Worm (Caenorhabditis elegans) whole organism, L1 larva: Measurements from ENCODE around the gene fbxb-55.

ENCODE experiments used
- C16A3.4 ChIP-seq: fragments of 150-350 bp; optimal IDR thresholded peaks from 2 replicates; lab custom pipeline; 2014; ENCODE audit warnings: missing biosample characterization, missing genetic modification characterization
- C34B4.2 ChIP-seq: sonication (generic microtip); optimal IDR thresholded peaks from 2 replicates; lab custom pipeline; 2017; ENCODE audit warnings: mild to moderate bottlenecking, missing genetic modification characterization, missing compliant biosample characterization
- F16B12.6 ChIP-seq: fragments of 150-350 bp; optimal IDR thresholded peaks from 2 replicates; lab custom pipeline; 2014; ENCODE audit warnings: missing biosample characterization, missing genetic modification characterization
- aha-1 ChIP-seq: fragments of 150-350 bp; optimal IDR thresholded peaks from 2 replicates; lab custom pipeline; 2014; ENCODE audit warnings: missing biosample characterization, missing genetic modification characterization
- alr-1 ChIP-seq: fragments of 200-800 bp; sonication (Bioruptor generic); optimal IDR thresholded peaks from 2 replicates; lab custom pipeline; 2018; ENCODE audit warnings: borderline replicate concordance, mild to moderate bottlenecking, missing genetic modification characterization, missing compliant biosample characterization
- aly-2 ChIP-seq: fragments of 150-350 bp; optimal IDR thresholded peaks from 2 replicates; lab custom pipeline; 2014; ENCODE audit warnings: missing biosample characterization, missing genetic modification characterization
- ceh-63 ChIP-seq: fragments of 200-800 bp; sonication (Bioruptor generic); optimal IDR thresholded peaks from 2 replicates; lab custom pipeline; 2018; ENCODE audit warnings: mild to moderate bottlenecking, missing genetic modification characterization, missing compliant biosample characterization
- ceh-8 ChIP-seq: fragments of 200-800 bp; sonication (Bioruptor generic); optimal IDR thresholded peaks from 2 replicates; lab custom pipeline; 2018; ENCODE audit warnings: mild to moderate bottlenecking, missing genetic modification characterization, moderate library complexity, missing compliant biosample characterization
- ceh-82 ChIP-seq, 3 experiments: fragments of 150-350 bp in 1 of 3; sonication (generic microtip) in 2 of 3; optimal IDR thresholded peaks; 2 replicates each; lab custom pipeline; 2014 to 2017; ENCODE audit warnings: missing biosample characterization in 3 of 3, missing genetic modification characterization in 3 of 3
- ceh-88 ChIP-seq: fragments of 200-800 bp; sonication (Bioruptor generic); IDR thresholded peaks from 2 replicates; pipeline ENCODE4 v1.3.6; 2022; ENCODE audit warnings: missing genetic modification characterization, missing compliant biosample characterization
- ces-1 ChIP-seq: fragments of 150-350 bp; optimal IDR thresholded peaks from 2 replicates; lab custom pipeline; 2014; ENCODE audit warnings: missing biosample characterization, missing genetic modification reagents, missing genetic modification characterization
- dpl-1 ChIP-seq, 3 experiments: fragments of 150-350 bp in 2 of 3; sonication (generic microtip) in 1 of 3; optimal IDR thresholded peaks; 2 replicates each; lab custom pipeline; 2014 to 2017; ENCODE audit warnings: missing biosample characterization in 3 of 3, missing genetic modification characterization in 3 of 3, missing genetic modification reagents in 3 of 3
- efl-1 ChIP-seq, 4 experiments: fragments of 150-350 bp; optimal IDR thresholded peaks in 3 of 4; peaks in 1 of 4; 1 replicate in 1 of 4; 2 replicates in 3 of 4; lab custom pipeline; 2014; ENCODE audit warnings: missing biosample characterization in 2 of 4, missing genetic modification characterization in 2 of 4, missing genetic modification reagents in 2 of 4
- efl-3 ChIP-seq: fragments of 200-800 bp; sonication (Bioruptor generic); optimal IDR thresholded peaks from 2 replicates; lab custom pipeline; 2018; ENCODE audit warnings: mild to moderate bottlenecking, missing genetic modification characterization, missing compliant biosample characterization
- egl-13 ChIP-seq: sonication (generic microtip); optimal IDR thresholded peaks from 2 replicates; lab custom pipeline; 2016; ENCODE audit warnings: missing genotype, missing genetic modification reagents, missing genetic modification characterization, missing compliant biosample characterization
- elt-3 ChIP-seq, 6 experiments: fragments of 150-350 bp in 1 of 6; sonication (generic microtip); optimal IDR thresholded peaks; 2 replicates each; lab custom pipeline; 2017 to 2018; ENCODE audit warnings: missing biosample characterization in 6 of 6, missing genetic modification characterization in 6 of 6, inconsistent platforms in 1 of 6
- fkh-4 ChIP-seq: sonication (generic microtip); optimal IDR thresholded peaks from 2 replicates; lab custom pipeline; 2016; ENCODE audit warnings: missing compliant biosample characterization, missing genetic modification characterization, borderline replicate concordance
- fkh-8 ChIP-seq: sonication (generic microtip); optimal IDR thresholded peaks from 2 replicates; lab custom pipeline; 2016; ENCODE audit warnings: mild to moderate bottlenecking, missing genetic modification characterization, missing compliant biosample characterization
- grh-1 ChIP-seq: fragments of 200-800 bp; sonication (Bioruptor generic); IDR thresholded peaks from 2 replicates; pipeline ENCODE4 v1.3.6; 2022; ENCODE audit warnings: missing genetic modification reagents, missing genetic modification characterization, missing compliant biosample characterization
- hlh-17 ChIP-seq: fragments of 200-800 bp; sonication (Bioruptor generic); optimal IDR thresholded peaks from 2 replicates; lab custom pipeline; 2018; ENCODE audit warnings: missing genetic modification characterization, mild to moderate bottlenecking, missing compliant biosample characterization, moderate library complexity, borderline replicate concordance
- hlh-4 ChIP-seq: sonication (generic microtip); optimal IDR thresholded peaks from 2 replicates; lab custom pipeline; 2016; ENCODE audit warnings: mild to moderate bottlenecking, missing genetic modification characterization, missing compliant biosample characterization
- irx-1 ChIP-seq: sonication (generic microtip); optimal IDR thresholded peaks from 2 replicates; lab custom pipeline; 2016; ENCODE audit warnings: missing genetic modification characterization, missing compliant biosample characterization
- isw-1 ChIP-seq: fragments of 200-800 bp; sonication (Bioruptor generic); IDR thresholded peaks from 2 replicates; pipeline ENCODE4 v1.3.6; 2022; ENCODE audit warnings: missing genetic modification characterization, missing compliant biosample characterization
- lin-13 ChIP-seq: fragments of 150-350 bp; optimal IDR thresholded peaks from 2 replicates; lab custom pipeline; 2014; ENCODE audit warnings: missing biosample characterization, missing genetic modification reagents, missing genetic modification characterization
- lin-14 ChIP-seq: fragments of 200-800 bp; sonication (Bioruptor generic); optimal IDR thresholded peaks from 2 replicates; lab custom pipeline; 2018; ENCODE audit warnings: mild to moderate bottlenecking, missing genetic modification characterization, moderate library complexity, missing compliant biosample characterization
- lin-35 ChIP-seq, 2 experiments: fragments of 150-350 bp; optimal IDR thresholded peaks; 2 replicates each; lab custom pipeline; 2014; ENCODE audit warnings: missing biosample characterization in 2 of 2, missing genetic modification characterization in 2 of 2, missing genetic modification reagents in 2 of 2
- lin-39 ChIP-seq: fragments of 150-350 bp; optimal IDR thresholded peaks from 2 replicates; lab custom pipeline; 2014; ENCODE audit warnings: missing biosample characterization, missing genetic modification reagents, missing genetic modification characterization
- lir-3 ChIP-seq: sonication (generic microtip); optimal IDR thresholded peaks from 2 replicates; lab custom pipeline; 2016; ENCODE audit warnings: mild to moderate bottlenecking, missing genetic modification characterization, moderate library complexity, missing compliant biosample characterization; ENCODE audit not compliant: poor library complexity
- mab-9 ChIP-seq: fragments of 200-800 bp; sonication (Bioruptor generic); IDR thresholded peaks from 2 replicates; pipeline ENCODE4 v1.3.6; 2022; ENCODE audit warnings: missing genetic modification reagents, missing genetic modification characterization, missing compliant biosample characterization
- mdl-1 ChIP-seq, 2 experiments: fragments of 150-350 bp; optimal IDR thresholded peaks; 2 replicates each; lab custom pipeline; 2014 to 2017; ENCODE audit warnings: missing biosample characterization in 2 of 2, missing genetic modification characterization in 2 of 2, inconsistent platforms in 1 of 2
- mef-2 ChIP-seq: fragments of 150-350 bp; optimal IDR thresholded peaks from 2 replicates; lab custom pipeline; 2014; ENCODE audit warnings: missing biosample characterization, missing genetic modification characterization
- mep-1 ChIP-seq: fragments of 150-350 bp; optimal IDR thresholded peaks from 2 replicates; lab custom pipeline; 2014; ENCODE audit warnings: missing biosample characterization, missing genetic modification characterization
- nhr-20 ChIP-seq: sonication (generic microtip); optimal IDR thresholded peaks from 2 replicates; lab custom pipeline; 2016; ENCODE audit warnings: mild to moderate bottlenecking, missing genetic modification characterization, missing compliant biosample characterization
- nhr-237 ChIP-seq: fragments of 150-350 bp; optimal IDR thresholded peaks from 2 replicates; lab custom pipeline; 2014; ENCODE audit warnings: missing biosample characterization, missing genetic modification characterization
- nhr-28 ChIP-seq: fragments of 150-350 bp; optimal IDR thresholded peaks from 2 replicates; lab custom pipeline; 2014; ENCODE audit warnings: missing biosample characterization, missing genetic modification characterization
- nhr-47 ChIP-seq: sonication (generic microtip); optimal IDR thresholded peaks from 2 replicates; lab custom pipeline; 2016; ENCODE audit warnings: mild to moderate bottlenecking, missing genetic modification characterization, moderate library complexity, missing compliant biosample characterization
- nhr-71 ChIP-seq: sonication (generic microtip); optimal IDR thresholded peaks from 2 replicates; lab custom pipeline; 2016; ENCODE audit warnings: mild to moderate bottlenecking, missing genetic modification characterization, moderate library complexity, missing compliant biosample characterization
- nhr-76 ChIP-seq: sonication (generic microtip); optimal IDR thresholded peaks from 2 replicates; lab custom pipeline; 2017; ENCODE audit warnings: missing biosample characterization, missing genetic modification characterization
- nhr-77 ChIP-seq: fragments of 150-350 bp; optimal IDR thresholded peaks from 2 replicates; lab custom pipeline; 2014; ENCODE audit warnings: missing biosample characterization, missing genetic modification characterization
- nhr-84 ChIP-seq: sonication (generic microtip); optimal IDR thresholded peaks from 2 replicates; lab custom pipeline; 2017; ENCODE audit warnings: missing biosample characterization, missing genetic modification characterization
- pqm-1 ChIP-seq: sonication (generic microtip); optimal IDR thresholded peaks from 3 replicates; lab custom pipeline; 2017; ENCODE audit warnings: missing biosample characterization, missing genetic modification characterization
- skn-1 ChIP-seq: fragments of 150-350 bp; optimal IDR thresholded peaks from 2 replicates; lab custom pipeline; 2014; ENCODE audit warnings: missing biosample characterization, missing genetic modification characterization
- snpc-4 ChIP-seq: fragments of 150-350 bp; optimal IDR thresholded peaks from 2 replicates; lab custom pipeline; 2014; ENCODE audit warnings: missing biosample characterization, missing genetic modification characterization
- swsn-7 ChIP-seq: sonication (generic microtip); optimal IDR thresholded peaks from 2 replicates; lab custom pipeline; 2016; ENCODE audit warnings: missing genetic modification characterization, missing compliant biosample characterization
- tbx-2 ChIP-seq: sonication (generic microtip); optimal IDR thresholded peaks from 2 replicates; lab custom pipeline; 2016; ENCODE audit warnings: missing genetic modification characterization, missing compliant biosample characterization
- unc-30 ChIP-seq: sonication (generic microtip); optimal IDR thresholded peaks from 2 replicates; lab custom pipeline; 2017; ENCODE audit warnings: missing biosample characterization, missing genetic modification characterization
- unc-98 ChIP-seq: fragments of 200-800 bp; sonication (Bioruptor generic); IDR thresholded peaks from 2 replicates; pipeline ENCODE4 v1.3.6; 2022; ENCODE audit warnings: missing genetic modification characterization, missing compliant biosample characterization
- xbp-1 ChIP-seq: sonication (generic microtip); optimal IDR thresholded peaks from 2 replicates; lab custom pipeline; 2016; ENCODE audit warnings: missing genetic modification characterization, missing compliant biosample characterization
- zip-4 ChIP-seq: fragments of 200-800 bp; sonication (Bioruptor generic); optimal IDR thresholded peaks from 2 replicates; lab custom pipeline; 2018; ENCODE audit warnings: mild to moderate bottlenecking, missing genetic modification characterization, moderate library complexity, missing compliant biosample characterization

The fbxb-55 gene

ce11 chrIV:4025923-4026322, 42.7 kb upstream of the fbxb-55 start (continued):
- peak; percentile 20 for TF ChIP-seq irx-1 (tag; lab: Kevin White, UChicago)
- TF ChIP-seq mef-2 (tag; lab: Kevin White, UChicago) = no peak
- TF ChIP-seq aly-2 (tag; lab: Kevin White, UChicago) = no peak

- peak; percentile 53 for TF ChIP-seq nhr-71 (tag; lab: Kevin White, UChicago)
- no peak for TF ChIP-seq unc-98 (GFP tag; lab: Robert Waterston, UW)
- TF ChIP-seq alr-1 (tag; lab: Kevin White, UChicago) = no peak
- no peak for TF ChIP-seq ceh-8 (GFP tag; lab: Kevin White, UChicago)
- TF ChIP-seq skn-1 (tag; lab: Kevin White, UChicago) = no peak
- no peak for TF ChIP-seq F16B12.6 (tag; lab: Kevin White, UChicago)
- TF ChIP-seq dpl-1 (GFP tag; optimal IDR thresholded peaks at IDR 0.05; lab: Kevin White, UChicago) = no peak
- TF ChIP-seq elt-3 (tag; optimal IDR thresholded peaks at IDR 0.05; lab: Kevin White, UChicago) = no peak
- peak; percentile 4 for TF ChIP-seq nhr-47 (tag; lab: Kevin White, UChicago)
- TF ChIP-seq fkh-8 (tag; lab: Kevin White, UChicago) = no peak
- no peak for TF ChIP-seq unc-30
- TF ChIP-seq nhr-77 (tag; lab: Kevin White, UChicago) = no peak
- TF ChIP-seq ceh-63 (GFP tag; lab: Kevin White, UChicago) = no peak
- no peak for TF ChIP-seq ceh-82 (tag; optimal IDR thresholded peaks at IDR 0.05; lab: Kevin White, UChicago)
- no peak for TF ChIP-seq grh-1 (GFP tag; lab: Robert Waterston, UW)
- TF ChIP-seq nhr-20 (tag; lab: Kevin White, UChicago) = no peak
- no peak for TF ChIP-seq tbx-2
- TF ChIP-seq fkh-4 (tag; lab: Kevin White, UChicago) = no peak
- no peak for TF ChIP-seq pqm-1 (tag; lab: Kevin White, UChicago)
- TF ChIP-seq C34B4.2 (tag; lab: Kevin White, UChicago) = no peak
- TF ChIP-seq aha-1 = no peak
- no peak for TF ChIP-seq egl-13
- TF ChIP-seq efl-3 (GFP tag; lab: Kevin White, UChicago) = no peak
- no peak for TF ChIP-seq snpc-4 (tag; lab: Kevin White, UChicago)
- TF ChIP-seq nhr-76 (tag; lab: Kevin White, UChicago) = no peak
- TF ChIP-seq aly-2 (tag; lab: Kevin White, UChicago) = no peak
- TF ChIP-seq isw-1 (GFP tag; lab: Robert Waterston, UW) = no peak
- no peak for TF ChIP-seq lin-13
- TF ChIP-seq mep-1 (tag; lab: Kevin White, UChicago) = no peak
- TF ChIP-seq mab-9 (GFP tag; lab: Robert Waterston, UW) = no peak
- peak in 1 of 2 experiments; percentile 1 for TF ChIP-seq mdl-1 (tag; optimal IDR thresholded peaks at IDR 0.05; lab: Kevin White, UChicago)
- TF ChIP-seq ces-1 (GFP tag; lab: Kevin White, UChicago) = no peak
- TF ChIP-seq nhr-237 (tag; lab: Kevin White, UChicago) = no peak
- no peak for TF ChIP-seq xbp-1
- no peak for TF ChIP-seq zip-4
- no peak for TF ChIP-seq mef-2 (tag; lab: Kevin White, UChicago)
- TF ChIP-seq nhr-84 = no peak
- TF ChIP-seq lir-3 (tag; lab: Kevin White, UChicago) = no peak
- TF ChIP-seq lin-39 (tag; lab: Kevin White, UChicago) = no peak
- TF ChIP-seq C16A3.4 (tag; lab: Kevin White, UChicago) = no peak
- no peak for TF ChIP-seq swsn-7 (tag; lab: Kevin White, UChicago)
- no peak for TF ChIP-seq ceh-88 (GFP tag; lab: Robert Waterston, UW)
- TF ChIP-seq lin-35 (GFP tag; optimal IDR thresholded peaks at IDR 0.05; lab: Kevin White, UChicago) = peak in 1 of 2 experiments; percentile 27
- TF ChIP-seq efl-1 (optimal IDR thresholded peaks at IDR 0.05; lab: Kevin White, UChicago) = no peak
- peak in 1 of 2 experiments; percentile 11 for TF ChIP-seq efl-1 (GFP tag; optimal IDR thresholded peaks at IDR 0.05 in 1 of 2; lab: Kevin White, UChicago)
- peak; percentile 28 for TF ChIP-seq lin-14 (GFP tag; lab: Kevin White, UChicago)
- no peak for TF ChIP-seq hlh-4 (tag; lab: Kevin White, UChicago)
- no peak for TF ChIP-seq hlh-17
- no peak for TF ChIP-seq nhr-28 (tag; lab: Kevin White, UChicago)
Observed at ce11 chrIV:4027106-4027888, 41.3 kb upstream of the fbxb-55 start.
